Worm (Caenorhabditis elegans) whole organism, midembryonic: ENCODE data around the gene B0524.5.

ENCODE experiments used
- T22C8.4 ChIP-seq: fragments of 200-800 bp; sonication (Bioruptor generic); IDR thresholded peaks from 2 replicates; pipeline ENCODE4 v1.3.6; 2022; ENCODE audit warnings: missing genetic modification characterization, missing compliant biosample characterization
- cog-1 ChIP-seq: sonication (generic microtip); optimal IDR thresholded peaks from 2 replicates; lab custom pipeline; 2016; ENCODE audit warnings: missing genetic modification characterization, missing compliant biosample characterization
- flt-1 ChIP-seq: fragments of 200-800 bp; sonication (Bioruptor generic); IDR thresholded peaks from 2 replicates; pipeline ENCODE4 v1.3.6; 2022; ENCODE audit warnings: missing genetic modification characterization, missing compliant biosample characterization
- klf-2 ChIP-seq: fragments of 200-800 bp; sonication (Bioruptor generic); conservative IDR thresholded peaks from 2 replicates; pipeline ENCODE4 v1.3.6; 2022; ENCODE audit warnings: missing genetic modification reagents, missing genetic modification characterization, missing compliant biosample characterization
- ref-1 ChIP-seq: fragments of 200-800 bp; sonication (Bioruptor generic); conservative IDR thresholded peaks from 2 replicates; pipeline ENCODE4 v1.3.6; 2022; ENCODE audit warnings: missing genetic modification reagents, missing genetic modification characterization, missing compliant biosample characterization
- ztf-29 ChIP-seq: fragments of 200-800 bp; sonication (Bioruptor generic); IDR thresholded peaks from 2 replicates; pipeline ENCODE4 v1.3.6; 2022; ENCODE audit warnings: missing genetic modification reagents, missing genetic modification characterization, missing compliant biosample characterization

DNA sequence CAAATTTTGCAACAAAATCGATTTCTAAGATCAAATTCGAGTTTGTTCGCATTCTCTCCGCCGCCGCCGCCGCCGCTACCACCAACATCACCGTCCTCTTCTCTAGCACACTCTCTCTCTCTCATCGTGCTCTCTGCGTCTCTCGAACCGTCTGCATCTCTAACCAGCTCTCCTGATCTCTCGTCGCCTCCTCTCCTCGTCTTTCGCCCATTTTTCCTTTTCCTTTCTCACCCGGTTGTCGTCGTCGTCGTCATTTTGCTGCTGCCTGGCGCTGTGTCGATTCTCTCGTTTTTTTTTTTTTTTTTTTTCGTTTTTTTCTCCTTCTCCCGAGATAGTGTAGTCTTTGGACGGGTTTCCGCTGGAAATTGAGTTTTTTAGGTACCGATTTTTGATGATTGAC, 32.8 kb upstream of the B0524.5 start:
- TF ChIP-seq T22C8.4 (no peak), cog-1 (tag; lab: Kevin White, UChicago) (peak; percentile 5), ref-1 (no peak), flt-1 (GFP tag; lab: Robert Waterston, UW) (peak; percentile 64; the same call in 1 of the 2 replicates), ztf-29 (GFP tag; lab: Robert Waterston, UW) (no peak), klf-2 (no peak)
